Worm (Caenorhabditis elegans) whole organism, L3 larva: ENCODE results near the gene sto-2.

ENCODE experiments used
- R02D3.7 ChIP-seq: fragments of 150-350 bp; optimal IDR thresholded peaks from 2 replicates; lab custom pipeline; 2014; ENCODE audit warnings: missing biosample characterization, missing genetic modification characterization
- ZK546.5 ChIP-seq: sonication (generic microtip); optimal IDR thresholded peaks from 2 replicates; lab custom pipeline; 2017; ENCODE audit warnings: missing biosample characterization, missing genetic modification characterization
- aly-2 ChIP-seq: fragments of 150-350 bp; optimal IDR thresholded peaks from 2 replicates; lab custom pipeline; 2014; ENCODE audit warnings: missing biosample characterization, missing genetic modification characterization
- ama-1 ChIP-seq: fragments of 150-350 bp; optimal IDR thresholded peaks from 2 replicates; lab custom pipeline; 2018
- ceh-16 ChIP-seq: sonication (generic microtip); optimal IDR thresholded peaks from 2 replicates; lab custom pipeline; 2017; ENCODE audit warnings: missing biosample characterization, missing genetic modification characterization
- ceh-28 ChIP-seq: fragments of 150-350 bp; optimal IDR thresholded peaks from 2 replicates; lab custom pipeline; 2014; ENCODE audit warnings: missing biosample characterization, missing genetic modification reagents, missing genetic modification characterization
- ceh-82 ChIP-seq: fragments of 150-350 bp; optimal IDR thresholded peaks from 2 replicates; lab custom pipeline; 2014; ENCODE audit warnings: missing biosample characterization, missing genetic modification characterization
- ceh-9 ChIP-seq: sonication (generic microtip); optimal IDR thresholded peaks from 2 replicates; lab custom pipeline; 2018; ENCODE audit warnings: missing biosample characterization, missing genetic modification characterization
- daf-12 ChIP-seq: fragments of 150-350 bp; optimal IDR thresholded peaks from 2 replicates; lab custom pipeline; 2014; ENCODE audit warnings: missing biosample characterization, missing genetic modification reagents, missing genetic modification characterization
- egl-27 ChIP-seq: sonication (generic microtip); optimal IDR thresholded peaks from 4 replicates; lab custom pipeline; 2017; ENCODE audit warnings: missing biosample characterization, missing genetic modification reagents, missing genetic modification characterization
- egl-5 ChIP-seq: fragments of 150-350 bp; optimal IDR thresholded peaks from 2 replicates; lab custom pipeline; 2017; ENCODE audit warnings: missing biosample characterization, missing genetic modification reagents, missing genetic modification characterization, inconsistent platforms
- elt-1 ChIP-seq: fragments of 150-350 bp; optimal IDR thresholded peaks from 2 replicates; lab custom pipeline; 2014; ENCODE audit warnings: missing biosample characterization, missing genetic modification characterization
- elt-2 ChIP-seq: sonication (generic microtip); optimal IDR thresholded peaks from 2 replicates; lab custom pipeline; 2016; ENCODE audit warnings: missing genetic modification reagents, mild to moderate bottlenecking, missing genetic modification characterization, missing compliant biosample characterization
- elt-3 ChIP-seq, 3 experiments: fragments of 150-350 bp in 1 of 3; sonication (generic microtip) in 2 of 3; optimal IDR thresholded peaks; 2 replicates in 2 of 3; 4 replicates in 1 of 3; lab custom pipeline; 2014 to 2017; ENCODE audit warnings: missing biosample characterization in 3 of 3, missing genetic modification characterization in 3 of 3
- fkh-10 ChIP-seq: sonication (generic microtip); optimal IDR thresholded peaks from 2 replicates; lab custom pipeline; 2017; ENCODE audit warnings: missing biosample characterization, missing genetic modification reagents, missing genetic modification characterization
- fkh-2 ChIP-seq: fragments of 150-350 bp; optimal IDR thresholded peaks from 2 replicates; lab custom pipeline; 2014; ENCODE audit warnings: missing biosample characterization, missing genetic modification reagents, missing genetic modification characterization
- hmg-11 ChIP-seq: sonication (generic microtip); optimal IDR thresholded peaks from 2 replicates; lab custom pipeline; 2016; ENCODE audit warnings: missing genetic modification characterization, missing compliant biosample characterization
- jun-1 ChIP-seq: fragments of 150-350 bp; optimal IDR thresholded peaks from 2 replicates; lab custom pipeline; 2014; ENCODE audit warnings: missing biosample characterization, missing genetic modification reagents, missing genetic modification characterization
- lin-15B ChIP-seq: fragments of 150-350 bp; optimal IDR thresholded peaks from 2 replicates; lab custom pipeline; 2014; ENCODE audit warnings: missing biosample characterization, missing genetic modification characterization
- lin-39 ChIP-seq: fragments of 150-350 bp; optimal IDR thresholded peaks from 2 replicates; lab custom pipeline; 2018; ENCODE audit warnings: missing biosample characterization, missing genetic modification reagents, missing genetic modification characterization
- lsy-12 ChIP-seq: sonication (generic microtip); optimal IDR thresholded peaks from 2 replicates; lab custom pipeline; 2016; ENCODE audit warnings: mild to moderate bottlenecking, missing genetic modification characterization, missing compliant biosample characterization
- mdl-1 ChIP-seq: fragments of 150-350 bp; optimal IDR thresholded peaks from 2 replicates; lab custom pipeline; 2014; ENCODE audit warnings: missing biosample characterization, missing genetic modification characterization
- nfya-1 ChIP-seq: sonication (generic microtip); optimal IDR thresholded peaks from 2 replicates; lab custom pipeline; 2017; ENCODE audit warnings: missing genetic modification characterization, mild to moderate bottlenecking, missing compliant biosample characterization, antibody characterized with exemption, moderate library complexity; ENCODE audit not compliant: insufficient read depth
- nhr-11 ChIP-seq: fragments of 150-350 bp; optimal IDR thresholded peaks from 2 replicates; lab custom pipeline; 2014; ENCODE audit warnings: missing biosample characterization, missing genetic modification characterization
- nhr-12 ChIP-seq: fragments of 150-350 bp; optimal IDR thresholded peaks from 2 replicates; lab custom pipeline; 2014; ENCODE audit warnings: missing biosample characterization, missing genetic modification characterization
- nhr-23 ChIP-seq: fragments of 150-350 bp; optimal IDR thresholded peaks from 2 replicates; lab custom pipeline; 2014; ENCODE audit warnings: missing biosample characterization, missing genetic modification reagents, missing genetic modification characterization
- nhr-237 ChIP-seq: fragments of 150-350 bp; optimal IDR thresholded peaks from 2 replicates; lab custom pipeline; 2014; ENCODE audit warnings: missing biosample characterization, missing genetic modification characterization
- nhr-25 ChIP-seq: sonication (generic microtip); optimal IDR thresholded peaks from 2 replicates; lab custom pipeline; 2017; ENCODE audit warnings: missing biosample characterization, missing genetic modification characterization
- nhr-28 ChIP-seq: fragments of 150-350 bp; optimal IDR thresholded peaks from 2 replicates; lab custom pipeline; 2014; ENCODE audit warnings: missing biosample characterization, missing genetic modification characterization
- nhr-43 ChIP-seq: sonication (generic microtip); optimal IDR thresholded peaks from 2 replicates; lab custom pipeline; 2016; ENCODE audit warnings: mild to moderate bottlenecking, missing genetic modification characterization, missing compliant biosample characterization; ENCODE audit not compliant: poor library complexity, severe bottlenecking
- nhr-67 ChIP-seq: fragments of 150-350 bp; optimal IDR thresholded peaks from 2 replicates; lab custom pipeline; 2014; ENCODE audit warnings: missing biosample characterization, missing genetic modification characterization
- nhr-76 ChIP-seq: fragments of 150-350 bp; sonication (generic microtip); optimal IDR thresholded peaks from 5 replicates; lab custom pipeline; 2014; ENCODE audit warnings: missing biosample characterization, missing genetic modification characterization
- nhr-77 ChIP-seq: fragments of 150-350 bp; optimal IDR thresholded peaks from 2 replicates; lab custom pipeline; 2014; ENCODE audit warnings: missing biosample characterization, missing genetic modification characterization
- pha-4 ChIP-seq: fragments of 150-350 bp; optimal IDR thresholded peaks from 2 replicates; lab custom pipeline; 2014; ENCODE audit warnings: missing biosample characterization, missing genetic modification reagents, missing genetic modification characterization
- pqm-1 ChIP-seq: fragments of 150-350 bp; optimal IDR thresholded peaks from 2 replicates; lab custom pipeline; 2017; ENCODE audit warnings: missing biosample characterization, missing genetic modification characterization, inconsistent platforms
- sea-2 ChIP-seq: fragments of 150-350 bp; sonication (generic microtip); optimal IDR thresholded peaks from 4 replicates; lab custom pipeline; 2014; ENCODE audit warnings: missing biosample characterization, missing genetic modification reagents, missing genetic modification characterization
- skn-1 ChIP-seq: fragments of 150-350 bp; optimal IDR thresholded peaks from 2 replicates; lab custom pipeline; 2014; ENCODE audit warnings: missing biosample characterization, missing genetic modification characterization
- snpc-4 ChIP-seq: fragments of 150-350 bp; optimal IDR thresholded peaks from 2 replicates; lab custom pipeline; 2014; ENCODE audit warnings: missing biosample characterization, missing genetic modification characterization
- tbx-2 ChIP-seq: sonication (generic microtip); optimal IDR thresholded peaks from 2 replicates; lab custom pipeline; 2016; ENCODE audit warnings: mild to moderate bottlenecking, missing genetic modification characterization, missing compliant biosample characterization
- unc-39 ChIP-seq: sonication (generic microtip); optimal IDR thresholded peaks from 4 replicates; lab custom pipeline; 2017; ENCODE audit warnings: missing biosample characterization, missing genetic modification characterization
- zag-1 ChIP-seq: fragments of 150-350 bp; optimal IDR thresholded peaks from 2 replicates; lab custom pipeline; 2014; ENCODE audit warnings: missing biosample characterization, missing genetic modification characterization
- ztf-11 ChIP-seq: fragments of 150-350 bp; optimal IDR thresholded peaks from 2 replicates; lab custom pipeline; 2014; ENCODE audit warnings: missing biosample characterization, missing genetic modification characterization
- ztf-4 ChIP-seq: fragments of 150-350 bp; optimal IDR thresholded peaks from 2 replicates; lab custom pipeline; 2014; ENCODE audit warnings: missing biosample characterization, missing genetic modification characterization

The sto-2 gene

ce11 chrX:5337959-5338358 is 14.8 kb upstream of the sto-2 start, which contains the start of gene C26B9.3:
Gene C26B9.3 (plus strand): TSS chrX:5338301.
- no peak for TF ChIP-seq ceh-28 (tag; lab: Kevin White, UChicago)
- TF ChIP-seq ztf-11 (tag; lab: Kevin White, UChicago), result no peak
- TF ChIP-seq nhr-25 (tag; lab: Kevin White, UChicago), result peak; percentile 40
- TF ChIP-seq ceh-16 (tag; lab: Kevin White, UChicago), result no peak
- TF ChIP-seq nhr-23, result peak; percentile 51
- peak; percentile 18 for TF ChIP-seq hmg-11

- no peak for TF ChIP-seq ZK546.5
- peak; percentile 30 for TF ChIP-seq lsy-12 (tag; lab: Kevin White, UChicago)
- no peak for TF ChIP-seq unc-39 (tag; lab: Kevin White, UChicago)
- no peak for TF ChIP-seq ceh-82
- peak; percentile 59 for TF ChIP-seq snpc-4 (tag; lab: Kevin White, UChicago)
- TF ChIP-seq daf-12 (tag; lab: Kevin White, UChicago), result no peak
- TF ChIP-seq R02D3.7 (tag; lab: Kevin White, UChicago), result no peak
- TF ChIP-seq aly-2 (tag; lab: Kevin White, UChicago), result no peak
- no peak for TF ChIP-seq zag-1 (tag; lab: Kevin White, UChicago)
- TF ChIP-seq ztf-4 (tag; lab: Kevin White, UChicago), result no peak
- no peak for TF ChIP-seq nhr-28 (tag; lab: Kevin White, UChicago)
- no peak for TF ChIP-seq egl-5 (tag; lab: Kevin White, UChicago)
- peak; percentile 41 for TF ChIP-seq egl-27 (tag; lab: Kevin White, UChicago)
- TF ChIP-seq ceh-9 (tag; lab: Kevin White, UChicago), result no peak
- peak; percentile 59 for TF ChIP-seq elt-2 (tag; lab: Kevin White, UChicago)
- peak; percentile 84 for TF ChIP-seq nfya-1 (tag; lab: Kevin White, UChicago)
- peak; percentile 33 for TF ChIP-seq ceh-28 (tag; lab: Kevin White, UChicago)
- TF ChIP-seq sea-2 (GFP tag; lab: Kevin White, UChicago), result no peak
- no peak for TF ChIP-seq ceh-16 (tag; lab: Kevin White, UChicago)
- TF ChIP-seq ama-1 (lab: Kevin White, UChicago), result no peak
- TF ChIP-seq elt-3 (tag; optimal IDR thresholded peaks at IDR 0.05; lab: Kevin White, UChicago), result no peak
- peak; percentile 6 for TF ChIP-seq mdl-1 (tag; lab: Kevin White, UChicago)
- TF ChIP-seq nhr-11 (tag; lab: Kevin White, UChicago), result no peak
- TF ChIP-seq fkh-10 (GFP tag; lab: Kevin White, UChicago), result no peak
- TF ChIP-seq hmg-11, result peak; percentile 56
- peak; percentile 74 for TF ChIP-seq nhr-43 (tag; lab: Kevin White, UChicago)
- peak; percentile 68 for TF ChIP-seq jun-1
- peak; percentile 4 for TF ChIP-seq tbx-2 (tag; lab: Kevin White, UChicago)
- peak; percentile 52 for TF ChIP-seq pqm-1 (tag; lab: Kevin White, UChicago)
- TF ChIP-seq nhr-76 (tag; lab: Kevin White, UChicago), result no peak
- no peak for TF ChIP-seq nhr-12 (tag; lab: Kevin White, UChicago)
- no peak for TF ChIP-seq skn-1 (tag; lab: Kevin White, UChicago)
- TF ChIP-seq nhr-23, result peak; percentile 75
- TF ChIP-seq pha-4 (tag; lab: Kevin White, UChicago), result peak; percentile 71
- no peak for TF ChIP-seq nhr-77 (tag; lab: Kevin White, UChicago)
- peak; percentile 29 for TF ChIP-seq lin-15B (tag; lab: Kevin White, UChicago)
- peak; percentile 80 for TF ChIP-seq nhr-25 (tag; lab: Kevin White, UChicago)
- peak; percentile 71 for TF ChIP-seq lin-39 (tag; lab: Kevin White, UChicago)
- TF ChIP-seq, all 47 proteins: peak for 17
Measured at ce11 chrX:5336498-5336897, 13.3 kb upstream of the sto-2 start.

- no peak for TF ChIP-seq elt-1
- no peak for TF ChIP-seq fkh-2 (tag; lab: Kevin White, UChicago)
- no peak for TF ChIP-seq nhr-28 (tag; lab: Kevin White, UChicago)
- no peak for TF ChIP-seq aly-2 (tag; lab: Kevin White, UChicago)
- no peak for TF ChIP-seq ceh-28 (tag; lab: Kevin White, UChicago)
- no peak for TF ChIP-seq nhr-23
- no peak for TF ChIP-seq nhr-43 (tag; lab: Kevin White, UChicago)
- no peak for TF ChIP-seq nhr-67 (tag; lab: Kevin White, UChicago)
- no peak for TF ChIP-seq nhr-237 (tag; lab: Kevin White, UChicago)
- no peak for TF ChIP-seq sea-2 (GFP tag; lab: Kevin White, UChicago)
- TF ChIP-seq, all 47 proteins: peak for 0
Measured at ce11 chrX:5335368-5335767, 12.2 kb upstream of the sto-2 start, which contains the start of gene C26B9.6. Gene C26B9.6 (minus strand): TSS chrX:5335468.
